Fruit fly (Drosophila melanogaster) ovary, adult (tissue): ENCODE results near the gene CG18131.

Source experiments
- CG17801 ChIP-seq: fragments of 200-800 bp; optimal IDR thresholded peaks from 2 replicates; lab custom pipeline; 2019; ENCODE audit warnings: missing biosample characterization, mild to moderate bottlenecking, missing genetic modification characterization, moderate library complexity; ENCODE audit not compliant: partially characterized antibody

CG18131 gene

DNA sequence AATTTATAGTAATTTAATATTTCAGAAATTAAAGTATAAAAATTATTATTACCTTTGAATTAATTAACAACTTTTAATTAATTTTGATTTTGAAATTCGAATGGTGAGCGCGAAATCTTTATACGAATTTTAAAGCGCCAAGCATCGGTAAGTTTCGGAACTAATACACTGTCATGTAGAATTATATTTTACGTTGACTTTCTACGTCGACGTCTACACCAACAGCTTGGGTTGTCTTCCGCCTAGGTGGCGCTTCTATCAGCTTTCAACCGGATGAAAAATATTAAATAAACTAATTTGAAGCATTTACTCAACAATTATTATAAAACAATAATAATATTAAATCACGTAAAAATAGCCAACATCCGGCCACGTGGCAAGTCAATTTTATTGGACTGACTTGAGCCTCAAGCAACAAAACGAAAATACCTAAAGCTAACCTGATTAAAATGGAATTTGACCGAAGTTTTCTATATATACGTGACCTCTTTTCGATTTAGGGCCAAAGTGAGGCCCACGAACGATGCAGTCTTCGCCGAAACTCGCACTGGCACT, 8.5 kb downstream of the CG18131 start, which contains the start of gene CG31928:
CG31928 (plus strand) TSS at position 505 of the 555 bp plus-strand sequence.
- TF ChIP-seq CG17801 (GFP tag; lab: Kevin White, UChicago): no peak

DNA sequence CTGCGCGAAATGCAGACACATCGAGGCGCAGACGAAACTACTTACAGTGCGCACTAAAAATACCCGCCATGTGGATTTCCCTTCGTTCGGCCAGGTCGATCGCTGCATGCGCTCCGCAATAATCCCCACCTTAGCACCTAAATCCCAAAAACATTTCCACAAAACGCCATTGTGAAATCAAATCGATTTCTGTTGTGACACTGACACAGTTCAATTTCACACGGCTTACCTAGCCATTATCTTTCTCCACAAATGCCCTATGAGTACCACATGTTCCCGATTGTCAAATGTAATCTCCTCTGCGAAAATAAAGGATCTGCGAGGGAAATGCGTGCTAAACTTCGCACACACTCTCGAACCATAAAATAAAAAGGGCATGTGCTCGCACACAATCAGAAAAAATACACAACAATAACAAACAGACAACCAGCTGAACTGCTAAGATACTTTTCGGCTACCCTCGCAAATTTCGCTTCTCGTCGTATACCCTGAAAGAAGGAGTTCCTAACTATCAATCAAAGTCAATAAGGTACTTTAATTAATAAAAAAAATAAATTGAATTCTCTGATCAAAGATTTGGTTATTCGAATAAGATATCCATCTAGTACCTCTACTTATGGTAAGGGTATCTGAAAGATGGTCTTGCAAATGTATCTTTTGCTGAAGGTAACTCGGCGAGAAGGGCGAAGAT, 14.3 kb downstream of the CG18131 start:
- no peak for TF ChIP-seq CG17801 (GFP tag; lab: Kevin White, UChicago)

DNA sequence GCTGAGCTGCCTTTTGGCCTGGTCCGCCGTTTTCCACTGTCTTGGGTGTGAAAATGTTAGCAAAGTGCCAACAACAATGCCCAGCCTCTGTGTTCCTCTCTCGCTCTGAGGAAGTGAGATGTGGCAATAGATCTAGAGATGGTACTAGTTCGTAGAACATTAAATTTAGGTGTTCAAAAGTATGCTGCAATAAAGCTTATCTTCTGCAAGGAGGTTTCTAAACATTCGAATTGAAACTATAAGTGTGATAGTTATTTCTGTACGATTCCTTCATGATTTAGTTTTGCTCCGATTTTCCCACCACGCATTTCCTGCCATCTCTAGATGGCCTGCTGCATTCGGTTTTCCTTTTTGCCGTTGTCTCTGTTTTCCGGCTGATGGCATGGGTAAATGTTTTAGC, 21.9 kb downstream of the CG18131 start:
- no peak for TF ChIP-seq CG17801 (GFP tag; lab: Kevin White, UChicago)

DNA sequence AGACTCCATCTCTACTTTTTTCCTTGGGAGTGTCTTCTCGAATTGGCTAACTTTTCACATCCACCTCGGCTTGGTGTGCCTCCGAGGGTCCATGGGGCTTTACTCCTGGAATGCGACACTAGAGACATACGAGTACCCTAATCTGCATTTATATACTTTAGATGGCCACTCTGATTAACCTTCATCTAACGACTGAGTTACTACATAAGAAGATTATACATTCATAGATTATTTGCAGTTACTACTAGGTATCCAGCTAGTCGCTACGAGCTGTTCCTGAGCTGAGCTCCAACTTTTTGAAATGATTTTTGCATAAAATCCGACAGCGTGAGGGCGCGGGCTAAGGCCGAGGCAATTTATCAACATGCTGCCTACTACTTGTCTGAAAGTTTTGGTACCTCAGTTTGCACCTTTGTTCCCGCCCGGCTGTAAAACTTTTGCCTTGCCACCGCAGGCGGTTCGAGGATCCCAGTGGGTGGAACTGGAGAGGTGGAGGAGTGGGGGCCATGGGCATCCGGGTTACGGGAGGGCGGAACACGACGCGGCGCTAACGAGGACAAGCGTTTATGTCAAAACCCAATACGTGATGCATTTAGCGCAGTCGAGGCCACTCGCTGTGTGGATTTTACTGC, 23.4 kb downstream of the CG18131 start:
- TF ChIP-seq CG17801 (GFP tag; lab: Kevin White, UChicago): no peak

DNA sequence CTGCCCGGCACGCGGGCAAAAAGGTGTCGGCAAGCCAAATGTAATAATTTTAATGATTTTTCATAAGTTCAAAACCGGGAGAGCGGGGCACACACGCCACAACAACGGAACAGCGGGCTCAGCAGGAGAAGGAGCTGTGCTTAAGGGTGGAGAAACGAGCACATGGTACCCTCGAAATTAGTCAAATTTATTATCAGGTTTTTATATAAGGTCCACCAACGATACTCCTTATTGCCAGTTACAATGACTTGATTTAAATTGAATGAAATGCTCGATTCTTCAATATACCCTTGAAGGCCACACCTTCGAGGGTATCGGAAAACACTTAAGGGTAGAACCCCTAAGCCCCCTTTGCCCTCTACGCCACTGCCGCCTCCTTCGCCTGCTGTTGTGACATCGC, 27.0 kb downstream of the CG18131 start:
- no peak for TF ChIP-seq CG17801 (GFP tag; lab: Kevin White, UChicago)

DNA sequence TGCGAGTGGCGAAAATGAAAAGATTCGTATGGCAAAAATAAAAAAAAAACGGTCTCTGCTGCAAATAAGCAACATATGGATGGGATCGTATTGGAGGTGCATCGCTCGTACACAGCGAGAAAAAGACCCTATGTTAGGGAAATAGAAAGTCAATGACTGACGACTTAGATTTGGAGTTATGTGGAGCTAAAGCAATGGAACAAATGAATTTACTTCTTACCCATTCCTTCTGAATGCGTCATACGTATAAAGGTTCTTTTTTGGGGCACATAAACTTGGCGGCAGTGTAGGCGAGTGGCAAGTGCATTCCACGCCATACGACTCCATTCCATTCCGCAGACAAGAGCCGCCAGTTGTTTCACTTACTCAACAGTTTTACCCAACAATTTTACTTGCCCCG, 29.6 kb downstream of the CG18131 start:
- no peak for TF ChIP-seq CG17801 (GFP tag; lab: Kevin White, UChicago)

DNA sequence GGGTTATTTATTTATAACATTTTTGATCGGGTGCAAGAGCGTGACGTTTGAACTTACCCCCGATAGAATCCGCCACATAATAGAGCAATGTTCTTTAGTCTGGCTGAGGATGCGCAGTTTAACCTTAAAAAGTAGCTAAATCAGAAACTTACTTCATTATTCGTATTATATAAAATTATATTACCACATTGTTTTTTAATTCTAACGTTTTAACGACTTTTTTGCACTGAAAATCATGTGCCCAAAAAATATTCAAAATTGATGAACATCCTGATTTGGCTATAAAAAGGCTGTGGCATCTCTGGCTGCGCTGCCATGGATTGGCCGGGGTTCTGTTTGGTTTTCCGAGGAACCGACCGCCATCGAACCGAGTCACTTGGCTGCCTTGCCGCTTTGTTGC, 30.4 kb downstream of the CG18131 start:
- TF ChIP-seq CG17801 (GFP tag; lab: Kevin White, UChicago): no peak

DNA sequence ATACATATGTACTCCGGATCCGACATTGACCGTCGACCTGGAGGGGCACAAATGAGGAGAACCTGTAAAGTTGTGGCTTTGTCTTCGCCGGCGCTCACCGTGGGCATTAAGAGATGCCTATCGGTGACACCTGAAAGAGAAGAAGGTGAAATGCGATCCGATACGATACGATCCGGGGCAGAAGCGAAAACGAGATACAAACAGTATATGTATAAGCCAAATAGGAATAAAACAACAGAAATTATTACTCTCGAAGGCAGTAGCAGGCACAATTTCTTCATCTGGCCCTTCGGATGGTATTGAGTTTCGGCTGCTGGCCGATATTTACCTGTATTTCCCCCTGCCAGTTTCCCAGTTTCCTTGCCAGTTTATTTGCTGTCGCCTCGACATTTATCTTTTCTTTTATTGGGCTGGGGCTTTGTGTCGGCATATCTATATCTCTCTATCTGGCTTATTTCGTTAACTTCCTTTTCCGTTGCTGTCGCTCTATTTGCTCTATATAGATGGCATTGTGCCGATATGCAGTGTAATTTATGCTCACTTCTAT, 37.0 kb downstream of the CG18131 start:
- TF ChIP-seq CG17801 (GFP tag; lab: Kevin White, UChicago): no peak

DNA sequence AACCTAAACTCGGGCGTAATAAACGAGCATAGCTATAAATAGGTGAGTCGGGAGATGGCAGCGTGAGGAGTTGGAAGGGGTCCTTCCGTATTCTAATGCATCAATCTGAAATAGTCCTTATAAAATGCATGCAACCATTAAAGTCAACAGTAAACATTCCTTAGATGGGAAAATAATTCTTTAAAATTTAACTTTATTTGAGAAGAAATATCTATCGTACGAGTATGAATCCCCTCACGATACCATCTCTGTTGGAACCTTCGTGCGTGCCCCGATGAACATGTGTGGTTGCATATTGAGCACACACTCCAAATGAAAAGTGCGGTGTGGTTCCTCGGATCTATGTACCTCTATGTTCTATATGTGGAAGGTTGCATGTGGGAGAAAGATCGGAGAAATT, 38.3 kb downstream of the CG18131 start:
- TF ChIP-seq CG17801 (GFP tag; lab: Kevin White, UChicago): no peak

DNA sequence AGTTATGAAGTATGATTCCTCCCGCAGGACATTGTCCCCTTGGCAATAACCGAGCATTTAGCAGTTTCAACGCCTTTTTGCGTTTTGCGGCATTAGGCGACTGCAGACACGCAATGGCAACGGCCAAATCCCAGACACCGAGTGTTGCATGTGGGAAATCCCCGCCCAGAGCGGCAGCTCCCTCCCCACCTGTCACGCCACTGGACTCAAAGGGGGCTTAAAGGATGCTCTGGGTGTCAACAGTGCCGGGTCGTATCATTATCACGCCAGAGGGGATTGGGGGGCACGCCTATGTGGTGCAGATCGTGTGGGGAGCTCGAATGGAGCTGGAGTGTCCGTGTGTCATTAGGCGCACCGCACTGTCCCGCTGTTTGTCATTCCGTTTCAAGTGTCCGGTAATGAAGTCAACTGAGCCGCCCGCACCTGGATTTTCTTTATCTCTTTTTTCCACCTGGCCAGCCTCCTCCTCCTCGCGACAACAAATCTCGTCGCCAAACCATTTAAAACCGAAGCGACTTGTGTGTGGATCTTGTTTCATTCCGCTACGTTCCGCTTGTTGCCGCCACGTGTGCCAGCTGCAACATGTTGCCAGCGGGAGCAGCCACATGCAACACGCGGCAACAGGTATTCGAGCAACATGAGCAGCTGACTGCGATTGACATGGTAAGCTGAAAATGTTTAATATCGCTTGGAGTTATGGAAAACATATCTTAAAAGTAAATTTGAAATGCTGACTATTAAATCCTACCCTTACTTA, 39.8 kb downstream of the CG18131 start:
- no peak for TF ChIP-seq CG17801 (GFP tag; lab: Kevin White, UChicago)

DNA sequence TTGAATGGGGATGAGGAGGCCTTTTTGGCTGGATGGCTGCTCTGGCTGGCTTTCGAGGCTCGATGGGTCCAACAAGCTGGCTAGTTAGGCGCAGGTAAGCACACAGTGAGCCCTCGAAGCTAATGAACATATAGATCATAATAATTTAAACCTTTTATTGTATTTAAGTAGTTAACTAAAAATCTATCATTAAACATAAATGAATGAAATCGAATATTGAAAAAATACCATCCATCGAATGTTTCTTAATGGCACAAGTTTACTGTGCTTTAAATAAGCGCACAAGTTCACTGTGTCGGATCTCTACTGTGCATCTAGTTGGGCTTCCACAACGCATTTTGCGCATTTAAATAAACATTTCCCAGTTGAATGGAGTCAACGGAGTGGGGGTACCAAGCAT, 41.1 kb downstream of the CG18131 start:
- TF ChIP-seq CG17801 (GFP tag; lab: Kevin White, UChicago): no peak

DNA sequence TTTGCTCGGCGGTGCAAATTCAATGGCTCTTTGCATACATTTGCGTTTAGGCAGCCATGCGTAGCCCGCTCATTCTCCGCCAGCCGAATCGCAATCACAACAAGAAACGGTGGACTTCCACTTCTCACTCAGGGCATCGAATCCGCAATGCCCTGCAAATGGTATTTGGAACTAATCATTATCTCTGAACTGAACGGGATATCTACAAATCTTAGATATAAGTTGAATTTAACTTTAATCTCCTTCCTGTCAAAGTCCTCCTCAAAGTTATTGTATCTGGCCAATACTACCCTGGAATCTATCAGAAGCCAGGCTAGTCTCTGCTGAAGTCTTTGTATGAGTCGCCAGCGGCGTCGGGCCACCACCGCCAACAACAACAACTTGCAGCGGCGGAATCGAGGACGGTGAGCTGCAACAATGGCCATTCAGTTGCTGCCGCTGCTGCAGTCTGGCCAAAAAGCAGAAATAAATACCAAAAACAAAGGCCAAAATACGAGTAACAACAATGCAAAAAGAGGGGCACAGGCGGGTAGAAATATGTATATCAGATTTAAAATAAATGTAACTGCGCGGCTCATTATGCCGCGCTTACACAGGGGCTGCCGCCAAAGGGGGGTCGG, 41.7 kb downstream of the CG18131 start:
- no peak for TF ChIP-seq CG17801 (GFP tag; lab: Kevin White, UChicago)

DNA sequence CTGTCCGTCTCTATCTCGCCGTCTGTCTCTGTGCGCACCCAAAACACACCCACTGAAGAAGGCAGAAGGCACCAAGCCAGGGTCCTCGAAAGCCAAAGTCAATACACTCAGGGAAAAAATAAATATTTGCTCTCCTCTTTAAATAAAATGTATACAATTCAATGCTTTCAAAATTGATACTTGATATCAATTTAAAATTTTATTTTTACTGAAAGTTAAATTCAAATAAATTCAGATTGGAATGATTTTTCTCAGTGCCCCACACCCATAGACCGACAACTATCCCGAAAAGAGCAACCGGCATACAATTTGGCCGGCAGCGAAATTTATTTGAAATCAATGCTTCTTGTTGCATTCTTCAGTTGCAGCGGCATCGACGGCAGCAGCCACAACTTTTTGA, 43.6 kb downstream of the CG18131 start:
- no peak for TF ChIP-seq CG17801 (GFP tag; lab: Kevin White, UChicago)

DNA sequence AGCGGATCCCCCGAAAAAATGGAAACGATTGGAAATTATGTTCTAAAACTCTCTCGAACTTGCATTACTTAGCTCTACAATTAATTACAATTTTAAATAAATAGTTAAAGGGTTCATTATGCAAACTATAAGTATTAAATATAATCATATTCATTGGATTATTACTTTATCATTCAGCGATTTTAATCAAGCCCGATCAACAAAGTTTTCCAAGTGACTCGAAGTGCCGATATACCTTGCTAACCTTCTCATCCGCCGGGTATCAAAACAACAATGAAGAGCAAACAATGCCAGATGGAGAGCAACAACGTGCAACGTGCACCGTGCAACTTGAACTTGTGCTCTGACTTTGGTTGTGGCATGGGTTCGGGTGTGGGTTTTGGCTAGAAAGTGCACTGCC, 44.1 kb downstream of the CG18131 start:
- TF ChIP-seq CG17801 (GFP tag; lab: Kevin White, UChicago): no peak

DNA sequence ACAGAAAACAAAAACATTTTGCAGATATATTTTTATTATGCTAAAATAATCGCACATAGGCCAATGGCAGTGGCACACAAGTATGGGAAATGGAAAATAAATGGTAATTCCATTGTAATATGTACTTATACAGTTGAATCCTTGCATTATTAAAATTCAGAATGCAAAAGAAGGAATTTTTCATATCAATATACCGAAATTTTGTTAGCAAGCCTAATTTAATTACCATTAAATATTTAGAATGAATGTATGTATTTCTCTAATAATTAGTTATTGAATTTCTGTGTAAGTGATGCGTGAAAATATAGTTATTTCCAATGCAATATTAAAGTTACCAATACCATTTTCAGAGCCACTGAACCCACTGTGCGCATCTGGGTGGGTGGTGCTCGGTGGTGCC, 44.9 kb downstream of the CG18131 start:
- no peak for TF ChIP-seq CG17801 (GFP tag; lab: Kevin White, UChicago)
